Worm (Caenorhabditis elegans) whole organism, L4 larva: ENCODE measurements around the gene Y38E10A.28.
A peak's percentile ranks its signal among the peaks of the same experiment; 100 is the strongest.

Experiments used
- D1046.2 ChIP-seq: fragments of 200-800 bp; sonication (Bioruptor generic); IDR thresholded peaks from 2 replicates; pipeline ENCODE4 v1.3.6; 2022; ENCODE audit warnings: missing genetic modification characterization, missing compliant biosample characterization
- F37D6.2 ChIP-seq: sonication (generic microtip); optimal IDR thresholded peaks from 2 replicates; lab custom pipeline; 2016; ENCODE audit warnings: mild to moderate bottlenecking, missing genetic modification characterization, missing compliant biosample characterization
- F44E2.7 ChIP-seq: fragments of 200-800 bp; sonication (Bioruptor generic); IDR thresholded peaks from 2 replicates; pipeline ENCODE4 v2.1.2; 2022; ENCODE audit warnings: missing genetic modification characterization, missing compliant biosample characterization
- R02D3.7 ChIP-seq: fragments of 150-350 bp; sonication (generic microtip); optimal IDR thresholded peaks from 3 replicates; lab custom pipeline; 2014; ENCODE audit warnings: missing biosample characterization, missing genetic modification characterization
- Y105C5A.15 ChIP-seq: fragments of 200-800 bp; sonication (Bioruptor generic); IDR thresholded peaks from 2 replicates; pipeline ENCODE4 v1.3.6; 2022; ENCODE audit warnings: missing genetic modification characterization, missing compliant biosample characterization
- ZK337.2 ChIP-seq: fragments of 200-800 bp; sonication (Bioruptor generic); IDR thresholded peaks from 2 replicates; pipeline ENCODE4 v1.3.6; 2022; ENCODE audit warnings: missing genetic modification reagents, missing genetic modification characterization, missing compliant biosample characterization
- ZK546.5 ChIP-seq, 2 experiments: sonication (generic microtip); optimal IDR thresholded peaks; 2 replicates each; lab custom pipeline; 2017; ENCODE audit warnings: missing biosample characterization in 2 of 2, missing genetic modification characterization in 2 of 2
- aha-1 ChIP-seq: fragments of 150-350 bp; peaks from one replicate; lab custom pipeline; 2014; ENCODE audit warnings: missing biosample characterization, missing genetic modification characterization
- ama-1 ChIP-seq: fragments of 150-350 bp; optimal IDR thresholded peaks from 2 replicates; lab custom pipeline; 2014; ENCODE audit warnings: inconsistent platforms, mixed read lengths
- arid-1 ChIP-seq: fragments of 200-800 bp; sonication (Bioruptor generic); conservative IDR thresholded peaks from 2 replicates; pipeline ENCODE4 v1.3.6; 2022; ENCODE audit warnings: missing genetic modification reagents, missing genetic modification characterization, missing compliant biosample characterization
- ceh-44 ChIP-seq: fragments of 200-800 bp; sonication (Bioruptor generic); IDR thresholded peaks from 2 replicates; pipeline ENCODE4 v1.3.6; 2022; ENCODE audit warnings: missing genetic modification reagents, missing genetic modification characterization, missing compliant biosample characterization
- daf-12 ChIP-seq: fragments of 150-350 bp; optimal IDR thresholded peaks from 2 replicates; lab custom pipeline; 2014; ENCODE audit warnings: missing biosample characterization, missing genetic modification reagents, missing genetic modification characterization
- daf-16 ChIP-seq, 3 experiments: sonication (generic microtip); optimal IDR thresholded peaks; 2 replicates each; lab custom pipeline; 2016 to 2017; ENCODE audit warnings: missing genetic modification characterization in 3 of 3, missing genetic modification reagents in 3 of 3, mild to moderate bottlenecking in 2 of 3, missing compliant biosample characterization in 2 of 3, missing biosample characterization in 1 of 3, moderate library complexity in 1 of 3
- dmd-9 ChIP-seq: fragments of 200-800 bp; sonication (Bioruptor generic); IDR thresholded peaks from 2 replicates; pipeline ENCODE4 v1.3.6; 2022; ENCODE audit warnings: missing genetic modification reagents, missing genetic modification characterization, missing compliant biosample characterization
- egl-43 ChIP-seq: fragments of 200-800 bp; sonication (Bioruptor generic); IDR thresholded peaks from 2 replicates; pipeline ENCODE4 v1.3.6; 2022; ENCODE audit warnings: missing genetic modification reagents, missing genetic modification characterization, missing compliant biosample characterization
- fkh-10 ChIP-seq: fragments of 150-350 bp; optimal IDR thresholded peaks from 2 replicates; lab custom pipeline; 2014; ENCODE audit warnings: missing biosample characterization, missing genetic modification reagents, missing genetic modification characterization
- gei-8 ChIP-seq: fragments of 200-800 bp; sonication (Bioruptor generic); optimal IDR thresholded peaks from 2 replicates; lab custom pipeline; 2018; ENCODE audit warnings: mild to moderate bottlenecking, missing genetic modification characterization, missing compliant biosample characterization
- hif-1 ChIP-seq, 2 experiments: sonication (generic microtip); optimal IDR thresholded peaks; 2 replicates each; lab custom pipeline; 2016 to 2017; ENCODE audit warnings: missing compliant biosample characterization in 2 of 2, missing genetic modification characterization in 2 of 2, missing genetic modification reagents in 2 of 2, missing genotype in 2 of 2, mild to moderate bottlenecking in 1 of 2
- hlh-11 ChIP-seq: fragments of 200-800 bp; sonication (Bioruptor generic); optimal IDR thresholded peaks from 2 replicates; lab custom pipeline; 2018; ENCODE audit warnings: mild to moderate bottlenecking, missing genetic modification characterization, missing compliant biosample characterization
- hmg-1.1 ChIP-seq: fragments of 200-800 bp; sonication (Bioruptor generic); IDR thresholded peaks from 2 replicates; pipeline ENCODE4 v1.3.6; 2022; ENCODE audit warnings: missing genetic modification reagents, missing genetic modification characterization, missing compliant biosample characterization
- lim-7 ChIP-seq: fragments of 200-800 bp; sonication (Bioruptor generic); IDR thresholded peaks from 2 replicates; pipeline ENCODE4 v1.3.6; 2022; ENCODE audit warnings: missing genetic modification characterization, missing compliant biosample characterization
- lin-13 ChIP-seq: fragments of 150-350 bp; optimal IDR thresholded peaks from 2 replicates; lab custom pipeline; 2014; ENCODE audit warnings: missing biosample characterization, missing genetic modification reagents, missing genetic modification characterization
- lsy-2 ChIP-seq, 2 experiments: fragments of 150-350 bp in 1 of 2; sonication (generic microtip) in 1 of 2; optimal IDR thresholded peaks; 2 replicates each; lab custom pipeline; 2014 to 2017; ENCODE audit warnings: missing biosample characterization in 2 of 2, missing genetic modification characterization in 2 of 2
- madf-9 ChIP-seq: fragments of 200-800 bp; sonication (Bioruptor generic); conservative IDR thresholded peaks from 2 replicates; pipeline ENCODE4 v1.3.6; 2022; ENCODE audit warnings: missing genetic modification reagents, missing genetic modification characterization, missing compliant biosample characterization
- mdl-1 ChIP-seq, 2 experiments: fragments of 150-350 bp in 1 of 2; sonication (generic microtip) in 1 of 2; optimal IDR thresholded peaks; 2 replicates each; lab custom pipeline; 2014 to 2017; ENCODE audit warnings: missing biosample characterization in 2 of 2, missing genetic modification characterization in 2 of 2
- mdt-29 ChIP-seq: fragments of 200-800 bp; sonication (Bioruptor generic); IDR thresholded peaks from 2 replicates; pipeline ENCODE4 v1.3.6; 2022; ENCODE audit warnings: missing genetic modification reagents, missing genetic modification characterization, missing compliant biosample characterization
- mep-1 ChIP-seq: fragments of 150-350 bp; sonication (generic microtip); optimal IDR thresholded peaks from 3 replicates; lab custom pipeline; 2014; ENCODE audit warnings: missing biosample characterization, missing genetic modification characterization
- mxl-2 ChIP-seq: fragments of 200-800 bp; sonication (Bioruptor generic); conservative IDR thresholded peaks from 2 replicates; pipeline ENCODE4 v1.3.6; 2022; ENCODE audit warnings: missing genetic modification reagents, missing genetic modification characterization, missing compliant biosample characterization
- nhr-10 ChIP-seq: fragments of 150-350 bp; optimal IDR thresholded peaks from 2 replicates; lab custom pipeline; 2014; ENCODE audit warnings: missing biosample characterization, missing genetic modification characterization
- nhr-102 ChIP-seq: sonication (generic microtip); optimal IDR thresholded peaks from 2 replicates; lab custom pipeline; 2016; ENCODE audit warnings: mild to moderate bottlenecking, missing genetic modification characterization, moderate library complexity, missing compliant biosample characterization
- nhr-11 ChIP-seq: fragments of 150-350 bp; optimal IDR thresholded peaks from 2 replicates; lab custom pipeline; 2014; ENCODE audit warnings: missing biosample characterization, missing genetic modification characterization
- nhr-237 ChIP-seq: sonication (generic microtip); optimal IDR thresholded peaks from 2 replicates; lab custom pipeline; 2017; ENCODE audit warnings: missing biosample characterization, missing genetic modification characterization
- nhr-6 ChIP-seq: fragments of 150-350 bp; optimal IDR thresholded peaks from 2 replicates; lab custom pipeline; 2014; ENCODE audit warnings: missing biosample characterization, missing genetic modification characterization
- nhr-77 ChIP-seq: fragments of 150-350 bp; optimal IDR thresholded peaks from 2 replicates; lab custom pipeline; 2014; ENCODE audit warnings: missing biosample characterization, missing genetic modification characterization
- pha-4 ChIP-seq, 2 experiments: fragments of 150-350 bp in 1 of 2; fragments of 200-800 bp in 1 of 2; sonication (Bioruptor generic) in 1 of 2; IDR thresholded peaks in 1 of 2; optimal IDR thresholded peaks in 1 of 2; 2 replicates each; pipeline versions ENCODE4 v1.3.6 to Lab custom; 2014 to 2022; ENCODE audit warnings: missing genetic modification characterization in 2 of 2, missing genetic modification reagents in 2 of 2, missing biosample characterization in 1 of 2, missing compliant biosample characterization in 1 of 2
- php-3 ChIP-seq: fragments of 200-800 bp; sonication (Bioruptor generic); IDR thresholded peaks from 2 replicates; pipeline ENCODE4 v1.3.6; 2022; ENCODE audit warnings: missing genetic modification reagents, missing genetic modification characterization, missing compliant biosample characterization
- pqm-1 ChIP-seq: sonication (generic microtip); optimal IDR thresholded peaks from 2 replicates; lab custom pipeline; 2017; ENCODE audit warnings: missing biosample characterization, missing genetic modification characterization
- rbr-2 ChIP-seq: sonication (generic microtip); optimal IDR thresholded peaks from 2 replicates; lab custom pipeline; 2016; ENCODE audit warnings: missing genotype, missing genetic modification characterization, missing compliant biosample characterization
- set-16 ChIP-seq: fragments of 200-800 bp; sonication (Bioruptor generic); IDR thresholded peaks from 2 replicates; pipeline ENCODE4 v1.3.6; 2022; ENCODE audit warnings: missing genetic modification reagents, missing genetic modification characterization, missing compliant biosample characterization
- snpc-1.2 ChIP-seq: fragments of 200-800 bp; sonication (Bioruptor generic); IDR thresholded peaks from 2 replicates; pipeline ENCODE4 v1.3.6; 2022; ENCODE audit warnings: missing genetic modification reagents, missing genetic modification characterization, missing compliant biosample characterization
- spr-1 ChIP-seq: sonication (generic microtip); optimal IDR thresholded peaks from 2 replicates; lab custom pipeline; 2016; ENCODE audit warnings: mild to moderate bottlenecking, missing genetic modification characterization, missing compliant biosample characterization
- unc-130 ChIP-seq: sonication (generic microtip); optimal IDR thresholded peaks from 2 replicates; lab custom pipeline; 2016; ENCODE audit warnings: missing genetic modification reagents, missing genetic modification characterization, missing compliant biosample characterization
- unc-62 ChIP-seq, 3 experiments: fragments of 150-350 bp in 1 of 3; sonication (generic microtip); optimal IDR thresholded peaks in 2 of 3; peaks in 1 of 3; 1 replicate in 1 of 3; 2 replicates in 2 of 3; lab custom pipeline; 2014 to 2017; ENCODE audit warnings: missing biosample characterization in 3 of 3, missing genetic modification characterization in 3 of 3, missing genetic modification reagents in 3 of 3, missing genotype in 1 of 3
- zfp-3 ChIP-seq: fragments of 200-800 bp; sonication (Bioruptor generic); conservative IDR thresholded peaks from 2 replicates; pipeline ENCODE4 v1.3.6; 2022; ENCODE audit warnings: missing genetic modification reagents, missing genetic modification characterization, missing compliant biosample characterization

Gene Y38E10A.28

DNA sequence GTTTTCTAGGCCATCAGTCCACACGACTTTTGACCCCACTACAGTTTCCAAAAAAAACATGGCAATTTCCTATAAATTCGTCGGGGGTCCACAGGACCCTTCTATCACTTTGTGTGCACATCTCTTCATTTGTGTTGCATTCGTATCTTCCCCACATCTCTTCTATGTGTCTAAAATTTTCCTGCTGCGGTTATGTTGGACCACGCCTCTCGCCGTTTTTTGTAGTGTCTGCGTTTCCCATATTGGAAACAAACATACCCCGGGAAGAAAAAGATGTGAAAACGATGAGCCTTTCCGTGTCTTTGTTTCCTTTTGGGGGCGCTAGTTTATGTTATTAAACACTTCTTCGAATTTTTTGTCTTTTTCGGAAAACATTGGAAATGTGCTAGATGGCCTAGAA, 32.4 kb downstream of the Y38E10A.28 start:
- TF ChIP-seq zfp-3 (GFP tag; lab: Robert Waterston, UW) (no peak), unc-62 (GFP tag; optimal IDR thresholded peaks at IDR 0.05 in 1 of 2; lab: Kevin White, UChicago) (peak in 1 of 2 experiments; percentile 18), unc-62 (tag; optimal IDR thresholded peaks at IDR 0.05; lab: Kevin White, UChicago) (no peak), rbr-2 (tag; lab: Kevin White, UChicago) (peak; percentile 13), mep-1 (tag; lab: Kevin White, UChicago) (peak; percentile 18)
- TF ChIP-seq, all 104 proteins: peak for 3

DNA sequence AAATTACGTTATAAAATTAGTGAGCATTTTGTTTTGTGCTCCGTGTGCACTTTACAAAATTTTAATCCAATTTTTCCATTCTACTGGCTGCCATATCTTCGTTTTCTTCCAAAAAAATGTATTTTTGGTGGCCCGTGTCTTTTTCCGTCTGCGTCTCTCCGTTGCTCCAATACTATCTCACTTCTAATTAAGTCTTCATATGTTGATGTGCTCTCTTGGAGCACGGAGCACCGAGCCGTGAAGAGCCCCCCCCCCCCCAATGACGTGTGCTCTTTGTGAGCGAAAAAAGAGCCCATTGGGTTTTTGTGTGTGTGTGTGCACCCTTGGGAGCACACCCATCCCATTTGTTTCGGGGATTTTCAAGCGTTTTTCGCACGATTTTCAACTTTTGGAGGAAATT, 35.5 kb downstream of the Y38E10A.28 start:
- TF ChIP-seq set-16 (GFP tag; lab: Robert Waterston, UW) (0 out of 2 replicates have a peak, but pooled peaks have one; percentile 23), F37D6.2 (tag; lab: Kevin White, UChicago) (peak; percentile 30), dmd-9 (no peak), rbr-2 (tag; lab: Kevin White, UChicago) (no peak), D1046.2 (0 out of 2 replicates have a peak, but pooled peaks have one; percentile 5), lim-7 (GFP tag; lab: Robert Waterston, UW) (no peak), unc-130 (GFP tag; lab: Kevin White, UChicago) (no peak), pha-4 (GFP tag; IDR thresholded peaks at IDR 0.05; lab: Robert Waterston, UW) (no peak), pha-4 (tag; optimal IDR thresholded peaks at IDR 0.05; lab: Kevin White, UChicago) (no peak), hmg-1.1 (GFP tag; lab: Robert Waterston, UW) (peak; percentile 63), nhr-237 (tag; lab: Kevin White, UChicago) (no peak)

DNA sequence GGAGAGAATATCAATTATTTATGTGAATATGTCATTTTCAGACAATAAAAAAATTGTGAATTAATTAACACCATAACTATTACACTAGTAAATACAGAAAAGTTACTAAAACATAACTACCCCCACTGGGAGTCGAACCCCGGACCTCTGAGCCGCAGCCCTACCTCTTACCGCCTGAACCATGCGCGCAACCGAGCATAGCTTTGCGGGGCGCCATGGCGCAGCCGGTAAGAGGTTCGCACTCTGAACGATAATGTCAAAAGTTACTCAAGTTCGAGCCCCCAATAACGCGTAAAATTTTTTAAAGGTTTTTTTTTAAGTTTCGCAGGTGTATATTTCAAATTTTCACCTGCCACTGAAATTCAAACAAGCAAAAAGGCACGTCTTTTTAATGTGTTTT, 36.6 kb downstream of the Y38E10A.28 start:
- peak; percentile 62 for TF ChIP-seq aha-1 (tag; lab: Kevin White, UChicago)
- TF ChIP-seq ceh-44 (GFP tag; lab: Robert Waterston, UW) = no peak
- TF ChIP-seq snpc-1.2 (GFP tag; lab: Robert Waterston, UW) = no peak
- no peak for TF ChIP-seq R02D3.7
- peak; percentile 24 for TF ChIP-seq lin-13 (GFP tag; lab: Kevin White, UChicago)
- 0 out of 2 replicates have a peak, but pooled peaks have one; percentile 24 for TF ChIP-seq madf-9 (GFP tag; lab: Robert Waterston, UW)
- TF ChIP-seq Y105C5A.15 (GFP tag; lab: Robert Waterston, UW) = no peak
- no peak for TF ChIP-seq ama-1 (lab: Kevin White, UChicago)
- TF ChIP-seq egl-43 (GFP tag; lab: Robert Waterston, UW) = no peak
- TF ChIP-seq F44E2.7 (GFP tag; lab: Robert Waterston, UW) = no peak
- no peak for TF ChIP-seq ZK337.2 (GFP tag; lab: Robert Waterston, UW)
- TF ChIP-seq dmd-9 = no peak
- no peak for TF ChIP-seq mxl-2
- TF ChIP-seq nhr-77 (tag; lab: Kevin White, UChicago) = no peak
- no peak for TF ChIP-seq hlh-11 (tag; lab: Kevin White, UChicago)
- TF ChIP-seq mdt-29 (GFP tag; lab: Robert Waterston, UW) = no peak
- no peak for TF ChIP-seq fkh-10
- TF ChIP-seq nhr-102 = no peak
- TF ChIP-seq lsy-2 (tag; optimal IDR thresholded peaks at IDR 0.05; lab: Kevin White, UChicago) = no peak
- TF ChIP-seq hif-1 (tag; optimal IDR thresholded peaks at IDR 0.05; lab: Kevin White, UChicago) = no peak
- no peak for TF ChIP-seq pha-4 (GFP tag; IDR thresholded peaks at IDR 0.05; lab: Robert Waterston, UW)
- no peak for TF ChIP-seq pha-4 (tag; optimal IDR thresholded peaks at IDR 0.05; lab: Kevin White, UChicago)
- TF ChIP-seq spr-1 (tag; lab: Kevin White, UChicago) = no peak
- TF ChIP-seq nhr-237 (tag; lab: Kevin White, UChicago) = no peak
- TF ChIP-seq zfp-3 (GFP tag; lab: Robert Waterston, UW) = no peak
- no peak for TF ChIP-seq ZK546.5 (tag; optimal IDR thresholded peaks at IDR 0.05; lab: Kevin White, UChicago)
- TF ChIP-seq arid-1 (GFP tag; lab: Robert Waterston, UW) = no peak
- no peak for TF ChIP-seq nhr-11
- no peak for TF ChIP-seq pqm-1 (tag; lab: Kevin White, UChicago)
- no peak for TF ChIP-seq D1046.2
- no peak for TF ChIP-seq hmg-1.1 (GFP tag; lab: Robert Waterston, UW)
- TF ChIP-seq set-16 (GFP tag; lab: Robert Waterston, UW) = peak; percentile 52; the same call in 1 of the 2 replicates
- no peak for TF ChIP-seq php-3
- no peak for TF ChIP-seq gei-8 (GFP tag; lab: Kevin White, UChicago)
- TF ChIP-seq mep-1 (tag; lab: Kevin White, UChicago) = no peak
- TF ChIP-seq daf-12 (tag; lab: Kevin White, UChicago) = no peak
- no peak for TF ChIP-seq daf-16 (GFP tag; optimal IDR thresholded peaks at IDR 0.05; lab: Kevin White, UChicago)
- TF ChIP-seq daf-16 (tag; optimal IDR thresholded peaks at IDR 0.05; lab: Kevin White, UChicago) = no peak
- TF ChIP-seq nhr-10 (tag; lab: Kevin White, UChicago) = no peak
- no peak for TF ChIP-seq mdl-1 (tag; optimal IDR thresholded peaks at IDR 0.05; lab: Kevin White, UChicago)
- TF ChIP-seq nhr-6 (tag; lab: Kevin White, UChicago) = no peak
- TF ChIP-seq rbr-2 (tag; lab: Kevin White, UChicago) = no peak
